Worm (Caenorhabditis elegans): ENCODE data around the gene srp-2.

srp-2 gene

ce11 chrV:762340-762739 is at the start of gene srp-2:
srp-2 (plus strand) TSS chrV:762640.
- TF ChIP-seq ZK546.5 (tag; optimal IDR thresholded peaks at IDR 0.05) (no peak), jun-1 (tag; optimal IDR thresholded peaks at IDR 0.05) (no peak), R02D3.7 (tag; optimal IDR thresholded peaks at IDR 0.05) (no peak)

- TF ChIP-seq nhr-76 (tag; optimal IDR thresholded peaks at IDR 0.05) (no peak), ztf-4 (tag; optimal IDR thresholded peaks at IDR 0.05) (no peak), fkh-2 (tag; optimal IDR thresholded peaks at IDR 0.05) (no peak), egl-27 (tag; optimal IDR thresholded peaks at IDR 0.05) (no peak), lin-15B (tag; optimal IDR thresholded peaks at IDR 0.05) (no peak), ama-1 (optimal IDR thresholded peaks at IDR 0.05) (no peak), nhr-43 (tag; optimal IDR thresholded peaks at IDR 0.05; ENCODE audit: poor library complexity, severe bottlenecking) (no peak), fkh-10 (GFP tag; optimal IDR thresholded peaks at IDR 0.05) (no peak), nhr-28 (tag; optimal IDR thresholded peaks at IDR 0.05) (no peak), ceh-16 (tag; optimal IDR thresholded peaks at IDR 0.05) (no peak), R02D3.7 (tag; optimal IDR thresholded peaks at IDR 0.05) (no peak), elt-1 (tag; optimal IDR thresholded peaks at IDR 0.05) (no peak)
These were observed 49.6 kb upstream of the srp-2 start, which contains the start of gene cyp-33C11 for ce11 chrV:712882-713281. cyp-33C11 (minus strand) TSS chrV:712982.

ce11 chrV:719731-720130 is 42.7 kb upstream of the srp-2 start, which contains the start of gene srbc-40:
srbc-40 (minus strand) TSS chrV:719831.
- TF ChIP-seq R02D3.7 (tag; optimal IDR thresholded peaks at IDR 0.05) (no peak), pqm-1 (tag; optimal IDR thresholded peaks at IDR 0.05) (no peak), nhr-43 (tag; optimal IDR thresholded peaks at IDR 0.05; ENCODE audit: poor library complexity, severe bottlenecking) (no peak), aly-2 (tag; optimal IDR thresholded peaks at IDR 0.05) (no peak), zag-1 (tag; optimal IDR thresholded peaks at IDR 0.05) (no peak), mdl-1 (tag; optimal IDR thresholded peaks at IDR 0.05) (no peak)

- TF ChIP-seq aly-2 (tag; optimal IDR thresholded peaks at IDR 0.05) (no peak), ztf-11 (tag; optimal IDR thresholded peaks at IDR 0.05) (no peak), nhr-77 (tag; optimal IDR thresholded peaks at IDR 0.05) (no peak), tbx-2 (tag; optimal IDR thresholded peaks at IDR 0.05) (no peak), lsy-12 (tag; optimal IDR thresholded peaks at IDR 0.05) (no peak), nhr-23 (tag; optimal IDR thresholded peaks at IDR 0.05) (no peak), nfya-1 (tag; optimal IDR thresholded peaks at IDR 0.05; ENCODE audit: insufficient read depth) (no peak), egl-27 (tag; optimal IDR thresholded peaks at IDR 0.05) (no peak), lin-39 (tag; optimal IDR thresholded peaks at IDR 0.05) (no peak), sea-2 (GFP tag; optimal IDR thresholded peaks at IDR 0.05) (no peak), zag-1 (tag; optimal IDR thresholded peaks at IDR 0.05) (no peak), pqm-1 (tag; optimal IDR thresholded peaks at IDR 0.05) (no peak), ama-1 (optimal IDR thresholded peaks at IDR 0.05) (no peak), nhr-237 (tag; optimal IDR thresholded peaks at IDR 0.05) (no peak), unc-62 (GFP tag; optimal IDR thresholded peaks at IDR 0.05) (no peak), hmg-11 (tag; optimal IDR thresholded peaks at IDR 0.05) (no peak), nhr-43 (tag; optimal IDR thresholded peaks at IDR 0.05; ENCODE audit: poor library complexity, severe bottlenecking) (no peak), snpc-4 (tag; optimal IDR thresholded peaks at IDR 0.05) (no peak)
These were observed 39.6 kb upstream of the srp-2 start for ce11 chrV:722889-723288.

ce11 chrV:723895-724352 is 38.5 kb upstream of the srp-2 start, which contains the start of gene fbxb-72:
fbxb-72 (minus strand) TSS chrV:723952.
- TF ChIP-seq elt-1 (tag; optimal IDR thresholded peaks at IDR 0.05) (no peak), elt-2 (tag; optimal IDR thresholded peaks at IDR 0.05) (peak; percentile 76), ceh-28 (tag; optimal IDR thresholded peaks at IDR 0.05) (no peak), elt-3 (tag; optimal IDR thresholded peaks at IDR 0.05) (peak in 1 of 3 experiments; percentile 4), sea-2 (GFP tag; optimal IDR thresholded peaks at IDR 0.05) (no peak), nhr-11 (tag; optimal IDR thresholded peaks at IDR 0.05) (peak; percentile 2), nhr-77 (tag; optimal IDR thresholded peaks at IDR 0.05) (peak; percentile 51), pha-4 (tag; optimal IDR thresholded peaks at IDR 0.05) (peak; percentile 55), ZK546.5 (tag; optimal IDR thresholded peaks at IDR 0.05) (no peak), mml-1 (tag; optimal IDR thresholded peaks at IDR 0.05) (no peak), skn-1 (tag; optimal IDR thresholded peaks at IDR 0.05) (peak; percentile 94), aly-2 (tag; optimal IDR thresholded peaks at IDR 0.05) (peak; percentile 93), ztf-4 (tag; optimal IDR thresholded peaks at IDR 0.05) (peak; percentile 66), mdl-1 (tag; optimal IDR thresholded peaks at IDR 0.05) (no peak), lsy-12 (tag; optimal IDR thresholded peaks at IDR 0.05) (peak; percentile 49), fos-1 (tag; optimal IDR thresholded peaks at IDR 0.05) (no peak), nhr-12 (tag; optimal IDR thresholded peaks at IDR 0.05) (no peak), ceh-9 (tag; optimal IDR thresholded peaks at IDR 0.05) (no peak), nfya-1 (tag; optimal IDR thresholded peaks at IDR 0.05; ENCODE audit: insufficient read depth) (peak; percentile 68), tbx-2 (tag; optimal IDR thresholded peaks at IDR 0.05) (peak; percentile 85), nhr-237 (tag; optimal IDR thresholded peaks at IDR 0.05) (no peak), ceh-16 (tag; optimal IDR thresholded peaks at IDR 0.05) (no peak), nhr-23 (tag; optimal IDR thresholded peaks at IDR 0.05) (peak; percentile 78), hmg-11 (tag; optimal IDR thresholded peaks at IDR 0.05) (no peak), lin-39 (tag; optimal IDR thresholded peaks at IDR 0.05) (peak; percentile 37), pqm-1 (tag; optimal IDR thresholded peaks at IDR 0.05) (peak; percentile 94), unc-39 (tag; optimal IDR thresholded peaks at IDR 0.05) (no peak), ceh-82 (tag; optimal IDR thresholded peaks at IDR 0.05) (no peak), fkh-2 (tag; optimal IDR thresholded peaks at IDR 0.05) (no peak), eor-1 (tag; optimal IDR thresholded peaks at IDR 0.05) (no peak), snpc-4 (tag; optimal IDR thresholded peaks at IDR 0.05) (no peak)
